Worm (Caenorhabditis elegans) whole organism, L4/young adult: ENCODE measurements around the gene deg-3.

ENCODE experiments used
- W03F9.2 ChIP-seq: fragments of 150-350 bp; optimal IDR thresholded peaks from 2 replicates; lab custom pipeline; 2014; ENCODE audit warnings: missing biosample characterization, missing genetic modification characterization
- dao-5 ChIP-seq: sonication (generic microtip); optimal IDR thresholded peaks from 2 replicates; lab custom pipeline; 2016; ENCODE audit warnings: missing genotype, missing genetic modification characterization, moderate library complexity, missing compliant biosample characterization
- him-1 ChIP-seq: sonication (generic microtip); optimal IDR thresholded peaks from 2 replicates; lab custom pipeline; 2016; ENCODE audit warnings: missing genotype, missing genetic modification reagents, missing genetic modification characterization, missing compliant biosample characterization

- TF ChIP-seq him-1 (tag; lab: Kevin White, UChicago) (no peak), W03F9.2 (tag; lab: Kevin White, UChicago) (no peak), dao-5 (tag; lab: Kevin White, UChicago) (no peak)
Observed at ce11 chrV:11389776-11390175, 25.2 kb downstream of the deg-3 start, which contains the start of gene col-155.
